Fruit fly (Drosophila melanogaster) whole organism, pupa: ENCODE results near the gene Xrp1.

Experiments used
- CG10348 ChIP-seq: fragments of 200-800 bp; sonication (Bioruptor generic); IDR thresholded peaks from 2 replicates; pipeline ENCODE4 v1.3.6; 2022; ENCODE audit warnings: missing biosample characterization, missing genetic modification characterization
- CG12605 ChIP-seq: fragments of 200-800 bp; sonication (Bioruptor generic); IDR thresholded peaks from 2 replicates; pipeline ENCODE4 v1.3.6; 2022; ENCODE audit warnings: missing biosample characterization, missing genetic modification characterization
- CG13204 ChIP-seq: fragments of 200-800 bp; sonication (Bioruptor generic); optimal IDR thresholded peaks from 2 replicates; lab custom pipeline; 2018; ENCODE audit warnings: missing biosample characterization, mild to moderate bottlenecking, missing genetic modification characterization, moderate library complexity
- CG14655 ChIP-seq: fragments of 200-800 bp; sonication (Bioruptor generic); optimal IDR thresholded peaks from 3 replicates; lab custom pipeline; 2017; ENCODE audit warnings: mild to moderate bottlenecking, missing biosample characterization, missing genetic modification reagents, missing genetic modification characterization
- CG15710 ChIP-seq: fragments of 200-800 bp; sonication (Bioruptor generic); optimal IDR thresholded peaks from 2 replicates; lab custom pipeline; 2018; ENCODE audit warnings: missing biosample characterization, mild to moderate bottlenecking, missing genetic modification characterization, moderate library complexity
- CG17806 ChIP-seq: fragments of 200-800 bp; sonication (Bioruptor generic); optimal IDR thresholded peaks from 2 replicates; lab custom pipeline; 2018; ENCODE audit warnings: missing biosample characterization, mild to moderate bottlenecking, missing genetic modification characterization, moderate library complexity
- CG32121 ChIP-seq: fragments of 200-800 bp; sonication (Bioruptor generic); IDR thresholded peaks from 2 replicates; pipeline ENCODE4 v1.3.6; 2022; ENCODE audit warnings: missing biosample characterization, missing genetic modification characterization
- CG34367 ChIP-seq: fragments of 200-800 bp; sonication (Bioruptor generic); optimal IDR thresholded peaks from 2 replicates; lab custom pipeline; 2018; ENCODE audit warnings: missing biosample characterization, mild to moderate bottlenecking, missing genetic modification characterization
- CG4496 ChIP-seq: fragments of 200-800 bp; sonication (Bioruptor generic); IDR thresholded peaks from 3 replicates; pipeline ENCODE4 v1.3.6; 2022; ENCODE audit warnings: missing biosample characterization, missing genetic modification characterization
- CG8159 ChIP-seq: fragments of 200-800 bp; sonication (Bioruptor generic); optimal IDR thresholded peaks from 3 replicates; lab custom pipeline; 2018; ENCODE audit warnings: missing biosample characterization, mild to moderate bottlenecking, missing genetic modification characterization, moderate library complexity
- CG8301 ChIP-seq: fragments of 200-800 bp; sonication (Bioruptor generic); optimal IDR thresholded peaks from 2 replicates; lab custom pipeline; 2018; ENCODE audit warnings: missing biosample characterization, mild to moderate bottlenecking, missing genetic modification characterization
- CG9948 ChIP-seq: fragments of 200-800 bp; sonication (Bioruptor generic); optimal IDR thresholded peaks from 2 replicates; lab custom pipeline; 2018; ENCODE audit warnings: missing biosample characterization, mild to moderate bottlenecking, missing genetic modification characterization, moderate library complexity
- D1 ChIP-seq: fragments of 200-800 bp; sonication (Bioruptor generic); optimal IDR thresholded peaks from 2 replicates; lab custom pipeline; 2018; ENCODE audit warnings: missing biosample characterization, mild to moderate bottlenecking, missing genetic modification characterization, moderate library complexity
- EcR ChIP-seq: fragments of 200-800 bp; sonication (Bioruptor generic); optimal IDR thresholded peaks from 3 replicates; lab custom pipeline; 2019; ENCODE audit warnings: missing biosample characterization, missing genetic modification characterization, mild to moderate bottlenecking, moderate library complexity, missing genetic modification reagents
- Ets98B ChIP-seq: fragments of 200-800 bp; sonication (Bioruptor generic); IDR thresholded peaks from 2 replicates; pipeline ENCODE4 v1.3.6; 2022; ENCODE audit warnings: missing biosample characterization, missing genetic modification characterization
- Pif1A ChIP-seq: fragments of 200-800 bp; sonication (Bioruptor generic); optimal IDR thresholded peaks from 3 replicates; lab custom pipeline; 2016; ENCODE audit warnings: missing biosample characterization, missing genetic modification characterization
- Pif1B ChIP-seq: fragments of 200-800 bp; sonication (Bioruptor generic); optimal IDR thresholded peaks from 3 replicates; lab custom pipeline; 2016; ENCODE audit warnings: missing biosample characterization, missing genetic modification characterization
- Snoo ChIP-seq: fragments of 200-800 bp; sonication (Bioruptor generic); optimal IDR thresholded peaks from 3 replicates; lab custom pipeline; 2017; ENCODE audit warnings: missing biosample characterization, mild to moderate bottlenecking, missing genetic modification characterization, inconsistent platforms
- fd96Ca ChIP-seq: fragments of 200-800 bp; sonication (Bioruptor generic); IDR thresholded peaks from 3 replicates; pipeline ENCODE4 v1.3.6; 2022; ENCODE audit warnings: missing biosample characterization, missing genetic modification characterization
- gl ChIP-seq: fragments of 200-800 bp; sonication (Bioruptor generic); optimal IDR thresholded peaks from 2 replicates; lab custom pipeline; 2018; ENCODE audit warnings: missing biosample characterization, mild to moderate bottlenecking, missing genetic modification characterization
- rn ChIP-seq: fragments of 200-800 bp; sonication (Bioruptor generic); IDR thresholded peaks from 2 replicates; pipeline ENCODE4 v1.3.6; 2022; ENCODE audit warnings: missing biosample characterization, missing genetic modification characterization

The Xrp1 gene

DNA sequence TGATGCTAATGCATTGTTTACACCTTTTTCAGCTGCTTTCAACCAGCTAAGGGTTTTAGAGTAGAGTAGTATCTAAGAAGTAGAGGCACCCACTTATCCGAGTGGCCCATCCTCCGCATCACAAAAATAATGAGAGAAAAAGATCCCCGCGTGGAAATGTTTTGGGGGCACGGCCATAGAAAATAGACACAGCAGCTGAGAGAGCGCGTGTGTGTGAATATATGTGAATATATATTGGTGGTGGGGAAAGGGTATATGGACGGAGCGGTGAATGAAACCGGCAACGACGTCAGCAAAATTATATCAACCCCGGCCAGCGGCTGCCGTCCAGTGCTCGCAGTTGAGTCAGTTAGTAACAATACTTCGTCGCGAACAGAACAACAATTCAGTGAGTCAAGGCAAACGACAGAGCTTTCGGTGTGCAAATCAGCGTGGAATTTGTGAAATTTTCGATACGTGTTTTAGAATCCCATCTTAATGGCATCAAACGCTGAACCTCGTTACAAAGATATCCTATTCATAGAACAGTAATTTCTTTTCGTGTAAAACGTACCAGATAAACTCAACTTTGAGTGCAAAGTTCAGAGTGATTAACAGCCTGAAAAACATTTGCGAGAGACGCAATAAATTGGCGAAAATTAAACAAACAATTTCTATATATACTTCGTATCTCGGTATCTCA is at the start of gene Xrp1:
Gene Xrp1, plus strand, starts transcription at position 375 of the 682 bp plus-strand sequence.
- TF ChIP-seq D1 (tag; lab: Kevin White, UChicago): no peak
- no peak for TF ChIP-seq CG14655
- TF ChIP-seq CG17806: no peak
- TF ChIP-seq rn (GFP tag; lab: Robert Waterston, UW): no peak
- no peak for TF ChIP-seq Pif1B
- no peak for TF ChIP-seq CG8159
- TF ChIP-seq CG4496 (GFP tag; lab: Robert Waterston, UW): peak; percentile 62; the same call in 1 of the 3 replicates
- TF ChIP-seq CG34367 (tag; lab: Kevin White, UChicago): no peak
- TF ChIP-seq CG32121 (GFP tag; lab: Robert Waterston, UW): peak; percentile 67; the same call in 1 of the 2 replicates
- TF ChIP-seq Ets98B (GFP tag; lab: Robert Waterston, UW): peak; percentile 49
- TF ChIP-seq CG9948 (tag; lab: Kevin White, UChicago): no peak
- peak; percentile 48 for TF ChIP-seq CG12605
- TF ChIP-seq Snoo (tag; lab: Kevin White, UChicago): no peak
- no peak for TF ChIP-seq CG8301
- peak; percentile 54; the same call in 1 of the 3 replicates for TF ChIP-seq fd96Ca (GFP tag; lab: Robert Waterston, UW)
- TF ChIP-seq CG10348: 0 out of 2 replicates have a peak, but pooled peaks have one; percentile 37
- TF ChIP-seq CG15710 (tag; lab: Kevin White, UChicago): no peak
- peak; percentile 32 for TF ChIP-seq CG13204 (GFP tag; lab: Kevin White, UChicago)
- TF ChIP-seq EcR: peak; percentile 54
- no peak for TF ChIP-seq Pif1A
- TF ChIP-seq gl: no peak

dm6 chr3R:18875228-18875627 is 39.5 kb upstream of the Xrp1 start, which contains the start of gene CG14298:
CG14298 (plus strand) TSS chr3R:18875528.
- no peak for TF ChIP-seq Pif1A
- TF ChIP-seq CG17806: no peak
- no peak for TF ChIP-seq rn (GFP tag; lab: Robert Waterston, UW)
- no peak for TF ChIP-seq CG34367 (tag; lab: Kevin White, UChicago)
- TF ChIP-seq CG15710 (tag; lab: Kevin White, UChicago): no peak

dm6 chr3R:18895227-18895626 is 19.5 kb upstream of the Xrp1 start:
- TF ChIP-seq Pif1A (no peak), rn (GFP tag; lab: Robert Waterston, UW) (no peak), CG15710 (tag; lab: Kevin White, UChicago) (no peak), Pif1B (no peak), CG13204 (GFP tag; lab: Kevin White, UChicago) (no peak), gl (no peak), Ets98B (GFP tag; lab: Robert Waterston, UW) (no peak), CG10348 (no peak), D1 (tag; lab: Kevin White, UChicago) (no peak), fd96Ca (GFP tag; lab: Robert Waterston, UW) (no peak), Snoo (tag; lab: Kevin White, UChicago) (no peak), CG17806 (no peak), CG9948 (tag; lab: Kevin White, UChicago) (no peak), CG8159 (no peak), EcR (no peak), CG32121 (GFP tag; lab: Robert Waterston, UW) (no peak), CG12605 (no peak)

- TF ChIP-seq Ets98B (GFP tag; lab: Robert Waterston, UW): no peak
- TF ChIP-seq CG32121 (GFP tag; lab: Robert Waterston, UW): no peak
- TF ChIP-seq gl: no peak
- no peak for TF ChIP-seq CG8301
- no peak for TF ChIP-seq CG9948 (tag; lab: Kevin White, UChicago)
Observed at dm6 chr3R:18897821-18898220, 16.9 kb upstream of the Xrp1 start, which contains the start of gene CG14297. CG14297 (plus strand) TSS chr3R:18898121.

DNA sequence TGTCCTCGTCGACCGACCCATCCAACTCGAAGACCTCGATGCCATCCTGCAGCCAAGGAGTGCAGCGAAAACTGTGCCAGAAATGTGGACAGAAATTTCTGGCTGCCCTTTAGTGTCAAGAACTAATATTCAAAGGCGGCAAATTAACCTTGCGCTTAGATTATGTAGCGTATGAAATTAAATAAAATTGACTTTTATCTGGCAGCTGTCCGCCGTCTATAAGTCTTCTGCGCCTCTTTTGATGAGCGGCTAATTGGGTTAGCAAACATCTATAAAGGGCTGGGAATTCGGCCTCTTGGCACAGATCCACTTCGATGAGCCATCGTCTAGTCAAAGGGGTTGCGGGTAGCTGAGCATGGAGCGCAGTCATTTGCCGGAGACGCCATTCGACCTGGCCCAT is 15.6 kb upstream of the Xrp1 start, which contains the start of gene Rh2:
Gene Rh2, plus strand, starts transcription at position 301 of the 400 bp plus-strand sequence.
- TF ChIP-seq CG17806: no peak
- no peak for TF ChIP-seq CG34367 (tag; lab: Kevin White, UChicago)
- no peak for TF ChIP-seq rn (GFP tag; lab: Robert Waterston, UW)
- TF ChIP-seq CG13204 (GFP tag; lab: Kevin White, UChicago): no peak
- no peak for TF ChIP-seq Ets98B (GFP tag; lab: Robert Waterston, UW)
- no peak for TF ChIP-seq CG8301
- no peak for TF ChIP-seq CG15710 (tag; lab: Kevin White, UChicago)
- TF ChIP-seq Pif1B: no peak
- no peak for TF ChIP-seq CG32121 (GFP tag; lab: Robert Waterston, UW)
- no peak for TF ChIP-seq fd96Ca (GFP tag; lab: Robert Waterston, UW)
- no peak for TF ChIP-seq CG10348
- no peak for TF ChIP-seq Snoo (tag; lab: Kevin White, UChicago)
- TF ChIP-seq CG8159: no peak
- no peak for TF ChIP-seq CG12605
- TF ChIP-seq EcR: no peak
- TF ChIP-seq, all 21 proteins: peak for 0

DNA sequence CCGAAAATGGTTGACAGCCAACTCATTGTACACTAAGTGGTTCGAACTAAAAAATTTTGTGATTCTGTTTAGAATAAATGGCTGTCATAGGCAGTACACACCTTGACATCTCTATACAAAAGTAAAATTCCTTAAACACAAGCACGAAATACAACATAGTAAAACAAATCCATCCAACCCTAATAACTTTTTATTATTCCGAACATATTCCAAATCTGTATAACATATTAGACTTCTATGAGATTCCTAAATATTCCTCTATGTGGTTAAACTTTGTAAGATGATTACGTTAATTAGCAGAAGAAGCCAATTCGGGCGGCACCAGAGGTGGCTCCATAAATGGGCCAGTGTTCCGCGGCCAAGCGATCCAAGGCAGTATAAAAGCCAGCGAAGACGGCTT is 12.6 kb upstream of the Xrp1 start, which contains the start of gene CG14294:
Gene CG14294, minus strand, starts transcription at position 101 of the 400 bp plus-strand sequence.
- TF ChIP-seq CG34367 (tag; lab: Kevin White, UChicago) (no peak), CG13204 (GFP tag; lab: Kevin White, UChicago) (no peak), CG32121 (GFP tag; lab: Robert Waterston, UW) (no peak), CG12605 (no peak), CG4496 (GFP tag; lab: Robert Waterston, UW) (no peak), CG14655 (no peak), fd96Ca (GFP tag; lab: Robert Waterston, UW) (no peak), gl (no peak), CG8159 (no peak), CG9948 (tag; lab: Kevin White, UChicago) (no peak), rn (GFP tag; lab: Robert Waterston, UW) (no peak), EcR (no peak), D1 (tag; lab: Kevin White, UChicago) (no peak), Pif1A (no peak), Ets98B (GFP tag; lab: Robert Waterston, UW) (no peak), CG8301 (no peak), Snoo (tag; lab: Kevin White, UChicago) (no peak), Pif1B (no peak), CG15710 (tag; lab: Kevin White, UChicago) (no peak), CG17806 (no peak)
